Fruit fly (Drosophila melanogaster): ENCODE measurements around the gene ush.
A peak's percentile ranks its signal among the peaks of the same experiment; 100 is the strongest.

Gene ush

dm6 chr2L:540572-541210, 64.7 kb downstream of the ush start:
- peak; percentile 36 for TF ChIP-seq CG31627 (GFP tag; optimal IDR thresholded peaks at IDR 0.05)
- TF ChIP-seq Lpt (GFP tag; optimal IDR thresholded peaks at IDR 0.05): no peak
- TF ChIP-seq CG6792 (GFP tag; optimal IDR thresholded peaks at IDR 0.05): no peak
- no peak for TF ChIP-seq CG3919 (GFP tag; optimal IDR thresholded peaks at IDR 0.05)
- TF ChIP-seq CG11294 (GFP tag; IDR thresholded peaks at IDR 0.05): no peak
- TF ChIP-seq salr (GFP tag; optimal IDR thresholded peaks at IDR 0.05): no peak
- no peak for TF ChIP-seq fd59A (GFP tag; optimal IDR thresholded peaks at IDR 0.05)
- TF ChIP-seq CG8632 (GFP tag; optimal IDR thresholded peaks at IDR 0.05): no peak
- no peak for TF ChIP-seq Ets96B (tag; optimal IDR thresholded peaks at IDR 0.05)
- TF ChIP-seq Eip75B (GFP tag; optimal IDR thresholded peaks at IDR 0.05): no peak
- TF ChIP-seq eg (GFP tag; IDR thresholded peaks at IDR 0.05): no peak
- TF ChIP-seq CG32006 (GFP tag; optimal IDR thresholded peaks at IDR 0.05): no peak
- TF ChIP-seq Met (GFP tag; optimal IDR thresholded peaks at IDR 0.05): no peak
- TF ChIP-seq CG11762 (GFP tag; optimal IDR thresholded peaks at IDR 0.05; ENCODE audit: insufficient read depth): no peak
- TF ChIP-seq Sox15 (GFP tag; optimal IDR thresholded peaks at IDR 0.05): no peak
- no peak for TF ChIP-seq cyc (GFP tag; optimal IDR thresholded peaks at IDR 0.05)
- peak; percentile 16 for TF ChIP-seq Smox (GFP tag; optimal IDR thresholded peaks at IDR 0.05)
- peak; percentile 41 for TF ChIP-seq CG1621 (tag; optimal IDR thresholded peaks at IDR 0.05)
- no peak for TF ChIP-seq Eip93F (GFP tag; optimal IDR thresholded peaks at IDR 0.05)
- no peak for TF ChIP-seq dsx (GFP tag; optimal IDR thresholded peaks at IDR 0.05; ENCODE audit: poor library complexity, severe bottlenecking)
- TF ChIP-seq Gug (GFP tag; IDR thresholded peaks at IDR 0.05): no peak
- peak; percentile 74 for TF ChIP-seq Eip78C (GFP tag)
- TF ChIP-seq Ets21C (GFP tag; optimal IDR thresholded peaks at IDR 0.05): no peak
- no peak for TF ChIP-seq Sox102F (GFP tag; optimal IDR thresholded peaks at IDR 0.05)
- TF ChIP-seq spab (GFP tag; optimal IDR thresholded peaks at IDR 0.05): no peak
- peak; percentile 9; the same call in 1 of the 2 replicates for TF ChIP-seq CG15336 (GFP tag; IDR thresholded peaks at IDR 0.05)
- no peak for TF ChIP-seq OdsH (GFP tag; optimal IDR thresholded peaks at IDR 0.05)
- TF ChIP-seq ss (GFP tag; optimal IDR thresholded peaks at IDR 0.05): peak in 1 of 2 experiments; percentile 6
- no peak for TF ChIP-seq acj6 (GFP tag; optimal IDR thresholded peaks at IDR 0.05)
- TF ChIP-seq CG6854 (GFP tag; optimal IDR thresholded peaks at IDR 0.05): no peak
- no peak for TF ChIP-seq CG7368 (GFP tag; optimal IDR thresholded peaks at IDR 0.05)
- TF ChIP-seq CG6808 (GFP tag; optimal IDR thresholded peaks at IDR 0.05): peak; percentile 9
- peak; percentile 19 for TF ChIP-seq Sox14 (GFP tag; optimal IDR thresholded peaks at IDR 0.05)
- TF ChIP-seq lz (GFP tag; optimal IDR thresholded peaks at IDR 0.05): no peak
- TF ChIP-seq fkh (GFP tag; optimal IDR thresholded peaks at IDR 0.05): no peak
- no peak for TF ChIP-seq dac (GFP tag; optimal IDR thresholded peaks at IDR 0.05)
- TF ChIP-seq svp (GFP tag): peak; percentile 33
- no peak for TF ChIP-seq CG4318 (GFP tag; optimal IDR thresholded peaks at IDR 0.05)

dm6 chr2L:542338-542967, 66.4 kb downstream of the ush start, which contains the start of gene lwr:
lwr (minus strand) TSS chr2L:542580.
- TF ChIP-seq CG6808 (GFP tag; optimal IDR thresholded peaks at IDR 0.05) (no peak), pdm3 (GFP tag; optimal IDR thresholded peaks at IDR 0.05) (no peak), OdsH (GFP tag; optimal IDR thresholded peaks at IDR 0.05) (no peak), CG3032 (tag; optimal IDR thresholded peaks at IDR 0.05) (peak; percentile 1), Eip78C (GFP tag) (peak; percentile 63), CG6854 (GFP tag; optimal IDR thresholded peaks at IDR 0.05) (no peak), Sox15 (GFP tag; optimal IDR thresholded peaks at IDR 0.05) (no peak), Sox14 (GFP tag; optimal IDR thresholded peaks at IDR 0.05) (peak; percentile 34)
